Worm (Caenorhabditis elegans) whole organism, L4 larva: ENCODE results near the gene Y38E10A.22.

Experiments
- F37D6.2 ChIP-seq: sonication (generic microtip); optimal IDR thresholded peaks from 2 replicates; lab custom pipeline; 2016; ENCODE audit warnings: mild to moderate bottlenecking, missing genetic modification characterization, missing compliant biosample characterization
- F49E8.2 ChIP-seq: sonication (generic microtip); optimal IDR thresholded peaks from 2 replicates; lab custom pipeline; 2016; ENCODE audit warnings: missing compliant biosample characterization, mild to moderate bottlenecking, missing genetic modification characterization, borderline replicate concordance
- T20F7.1 ChIP-seq: fragments of 200-800 bp; sonication (Bioruptor generic); optimal IDR thresholded peaks from 2 replicates; lab custom pipeline; 2018; ENCODE audit warnings: mild to moderate bottlenecking, missing genetic modification characterization, missing compliant biosample characterization
- Y5F2A.4 ChIP-seq: fragments of 200-800 bp; sonication (Bioruptor generic); optimal IDR thresholded peaks from 2 replicates; lab custom pipeline; 2018; ENCODE audit warnings: mild to moderate bottlenecking, missing genetic modification characterization, missing compliant biosample characterization
- Y75B8A.6 ChIP-seq: fragments of 200-800 bp; sonication (Bioruptor generic); IDR thresholded peaks from 2 replicates; pipeline ENCODE4 v1.3.6; 2022; ENCODE audit warnings: missing genetic modification reagents, missing genetic modification characterization, missing compliant biosample characterization
- ZK337.2 ChIP-seq: fragments of 200-800 bp; sonication (Bioruptor generic); IDR thresholded peaks from 2 replicates; pipeline ENCODE4 v1.3.6; 2022; ENCODE audit warnings: missing genetic modification reagents, missing genetic modification characterization, missing compliant biosample characterization
- ceh-20 ChIP-seq: fragments of 200-800 bp; sonication (Bioruptor generic); IDR thresholded peaks from 2 replicates; pipeline ENCODE4 v1.3.6; 2022; ENCODE audit warnings: missing genetic modification reagents, missing genetic modification characterization, missing compliant biosample characterization
- ceh-28 ChIP-seq: fragments of 150-350 bp; optimal IDR thresholded peaks from 2 replicates; lab custom pipeline; 2014; ENCODE audit warnings: missing biosample characterization, missing genetic modification reagents, missing genetic modification characterization
- ceh-62 ChIP-seq: sonication (generic microtip); optimal IDR thresholded peaks from 2 replicates; lab custom pipeline; 2017; ENCODE audit warnings: missing biosample characterization, missing genetic modification characterization
- ces-1 ChIP-seq: fragments of 150-350 bp; sonication (generic microtip); optimal IDR thresholded peaks from 4 replicates; lab custom pipeline; 2014; ENCODE audit warnings: missing biosample characterization, missing genetic modification reagents, missing genetic modification characterization
- daf-16 ChIP-seq, 3 experiments: sonication (generic microtip); optimal IDR thresholded peaks; 2 replicates each; lab custom pipeline; 2016 to 2017; ENCODE audit warnings: missing genetic modification characterization in 3 of 3, missing genetic modification reagents in 3 of 3, mild to moderate bottlenecking in 2 of 3, missing compliant biosample characterization in 2 of 3, missing biosample characterization in 1 of 3, moderate library complexity in 1 of 3
- daf-19 ChIP-seq: fragments of 200-800 bp; sonication (Bioruptor generic); conservative IDR thresholded peaks from 2 replicates; pipeline ENCODE4 v1.3.6; 2022; ENCODE audit warnings: missing genetic modification characterization, missing compliant biosample characterization
- daf-8 ChIP-seq: fragments of 200-800 bp; sonication (Bioruptor generic); IDR thresholded peaks from 2 replicates; pipeline ENCODE4 v1.3.6; 2022; ENCODE audit warnings: missing genetic modification characterization, missing compliant biosample characterization
- dmd-9 ChIP-seq: fragments of 200-800 bp; sonication (Bioruptor generic); IDR thresholded peaks from 2 replicates; pipeline ENCODE4 v1.3.6; 2022; ENCODE audit warnings: missing genetic modification reagents, missing genetic modification characterization, missing compliant biosample characterization
- egl-43 ChIP-seq: fragments of 200-800 bp; sonication (Bioruptor generic); IDR thresholded peaks from 2 replicates; pipeline ENCODE4 v1.3.6; 2022; ENCODE audit warnings: missing genetic modification reagents, missing genetic modification characterization, missing compliant biosample characterization
- fkh-10 ChIP-seq: fragments of 150-350 bp; optimal IDR thresholded peaks from 2 replicates; lab custom pipeline; 2014; ENCODE audit warnings: missing biosample characterization, missing genetic modification reagents, missing genetic modification characterization
- hif-1 ChIP-seq, 2 experiments: sonication (generic microtip); optimal IDR thresholded peaks; 2 replicates each; lab custom pipeline; 2016 to 2017; ENCODE audit warnings: missing compliant biosample characterization in 2 of 2, missing genetic modification characterization in 2 of 2, missing genetic modification reagents in 2 of 2, missing genotype in 2 of 2, mild to moderate bottlenecking in 1 of 2
- hlh-11 ChIP-seq: fragments of 200-800 bp; sonication (Bioruptor generic); optimal IDR thresholded peaks from 2 replicates; lab custom pipeline; 2018; ENCODE audit warnings: mild to moderate bottlenecking, missing genetic modification characterization, missing compliant biosample characterization
- hlh-30 ChIP-seq: sonication (generic microtip); optimal IDR thresholded peaks from 2 replicates; lab custom pipeline; 2017; ENCODE audit warnings: antibody characterized with exemption, mild to moderate bottlenecking, missing genetic modification characterization, missing compliant biosample characterization; ENCODE audit not compliant: insufficient read depth
- hmg-1.1 ChIP-seq: fragments of 200-800 bp; sonication (Bioruptor generic); IDR thresholded peaks from 2 replicates; pipeline ENCODE4 v1.3.6; 2022; ENCODE audit warnings: missing genetic modification reagents, missing genetic modification characterization, missing compliant biosample characterization
- lin-15B ChIP-seq: fragments of 150-350 bp; sonication (generic microtip); optimal IDR thresholded peaks from 3 replicates; lab custom pipeline; 2014; ENCODE audit warnings: missing biosample characterization, missing genetic modification characterization
- lin-39 ChIP-seq: fragments of 150-350 bp; optimal IDR thresholded peaks from 2 replicates; lab custom pipeline; 2014; ENCODE audit warnings: missing biosample characterization, missing genetic modification reagents, missing genetic modification characterization
- mdt-29 ChIP-seq: fragments of 200-800 bp; sonication (Bioruptor generic); IDR thresholded peaks from 2 replicates; pipeline ENCODE4 v1.3.6; 2022; ENCODE audit warnings: missing genetic modification reagents, missing genetic modification characterization, missing compliant biosample characterization
- mxl-2 ChIP-seq: fragments of 200-800 bp; sonication (Bioruptor generic); conservative IDR thresholded peaks from 2 replicates; pipeline ENCODE4 v1.3.6; 2022; ENCODE audit warnings: missing genetic modification reagents, missing genetic modification characterization, missing compliant biosample characterization
- nhr-102 ChIP-seq: sonication (generic microtip); optimal IDR thresholded peaks from 2 replicates; lab custom pipeline; 2016; ENCODE audit warnings: mild to moderate bottlenecking, missing genetic modification characterization, moderate library complexity, missing compliant biosample characterization
- nhr-11 ChIP-seq: fragments of 150-350 bp; optimal IDR thresholded peaks from 2 replicates; lab custom pipeline; 2014; ENCODE audit warnings: missing biosample characterization, missing genetic modification characterization
- nhr-25 ChIP-seq: sonication (generic microtip); optimal IDR thresholded peaks from 2 replicates; lab custom pipeline; 2017; ENCODE audit warnings: missing genetic modification characterization, mild to moderate bottlenecking, missing compliant biosample characterization, antibody characterized with exemption, moderate library complexity, borderline replicate concordance; ENCODE audit not compliant: insufficient read depth
- nhr-42 ChIP-seq: fragments of 200-800 bp; sonication (Bioruptor generic); IDR thresholded peaks from 2 replicates; pipeline ENCODE4 v1.3.6; 2022; ENCODE audit warnings: missing genetic modification characterization, missing compliant biosample characterization
- nhr-48 ChIP-seq: sonication (generic microtip); optimal IDR thresholded peaks from 2 replicates; lab custom pipeline; 2016; ENCODE audit warnings: mild to moderate bottlenecking, missing genetic modification characterization, missing compliant biosample characterization
- pha-4 ChIP-seq, 2 experiments: fragments of 150-350 bp in 1 of 2; fragments of 200-800 bp in 1 of 2; sonication (Bioruptor generic) in 1 of 2; IDR thresholded peaks in 1 of 2; optimal IDR thresholded peaks in 1 of 2; 2 replicates each; pipeline versions ENCODE4 v1.3.6 to Lab custom; 2014 to 2022; ENCODE audit warnings: missing genetic modification characterization in 2 of 2, missing genetic modification reagents in 2 of 2, missing biosample characterization in 1 of 2, missing compliant biosample characterization in 1 of 2
- php-3 ChIP-seq: fragments of 200-800 bp; sonication (Bioruptor generic); IDR thresholded peaks from 2 replicates; pipeline ENCODE4 v1.3.6; 2022; ENCODE audit warnings: missing genetic modification reagents, missing genetic modification characterization, missing compliant biosample characterization
- rbr-2 ChIP-seq: sonication (generic microtip); optimal IDR thresholded peaks from 2 replicates; lab custom pipeline; 2016; ENCODE audit warnings: missing genotype, missing genetic modification characterization, missing compliant biosample characterization
- saeg-2 ChIP-seq: fragments of 200-800 bp; sonication (Bioruptor generic); IDR thresholded peaks from 2 replicates; pipeline ENCODE4 v1.3.6; 2022; ENCODE audit warnings: missing genetic modification reagents, missing genetic modification characterization, missing compliant biosample characterization
- set-16 ChIP-seq: fragments of 200-800 bp; sonication (Bioruptor generic); IDR thresholded peaks from 2 replicates; pipeline ENCODE4 v1.3.6; 2022; ENCODE audit warnings: missing genetic modification reagents, missing genetic modification characterization, missing compliant biosample characterization
- snpc-1.2 ChIP-seq: fragments of 200-800 bp; sonication (Bioruptor generic); IDR thresholded peaks from 2 replicates; pipeline ENCODE4 v1.3.6; 2022; ENCODE audit warnings: missing genetic modification reagents, missing genetic modification characterization, missing compliant biosample characterization
- tra-1 ChIP-seq: fragments of 200-800 bp; sonication (Bioruptor generic); IDR thresholded peaks from 2 replicates; pipeline ENCODE4 v1.3.6; 2022; ENCODE audit warnings: missing genetic modification reagents, missing genetic modification characterization, missing compliant biosample characterization
- unc-39 ChIP-seq: sonication (generic microtip); optimal IDR thresholded peaks from 2 replicates; lab custom pipeline; 2017; ENCODE audit warnings: missing biosample characterization, missing genetic modification characterization
- unc-62 ChIP-seq, 3 experiments: fragments of 150-350 bp in 1 of 3; sonication (generic microtip); optimal IDR thresholded peaks in 2 of 3; peaks in 1 of 3; 1 replicate in 1 of 3; 2 replicates in 2 of 3; lab custom pipeline; 2014 to 2017; ENCODE audit warnings: missing biosample characterization in 3 of 3, missing genetic modification characterization in 3 of 3, missing genetic modification reagents in 3 of 3, missing genotype in 1 of 3
- zfp-2 ChIP-seq: sonication (generic microtip); optimal IDR thresholded peaks from 2 replicates; lab custom pipeline; 2016; ENCODE audit warnings: mild to moderate bottlenecking, missing genetic modification characterization, missing compliant biosample characterization
- ztf-11 ChIP-seq: fragments of 150-350 bp; optimal IDR thresholded peaks from 2 replicates; lab custom pipeline; 2014; ENCODE audit warnings: missing biosample characterization, missing genetic modification characterization

Gene Y38E10A.22

ce11 chrII:12659676-12660371 lies 17.8 kb downstream of the Y38E10A.22 start (continued):
- TF ChIP-seq ceh-62 (tag; lab: Kevin White, UChicago) (no peak), ztf-11 (tag; lab: Kevin White, UChicago) (no peak), nhr-48 (tag; lab: Kevin White, UChicago) (no peak), egl-43 (no peak), Y75B8A.6 (no peak), ceh-28 (no peak), set-16 (peak; percentile 15; the same call in 1 of the 2 replicates), hlh-11 (peak; percentile 61)

DNA sequence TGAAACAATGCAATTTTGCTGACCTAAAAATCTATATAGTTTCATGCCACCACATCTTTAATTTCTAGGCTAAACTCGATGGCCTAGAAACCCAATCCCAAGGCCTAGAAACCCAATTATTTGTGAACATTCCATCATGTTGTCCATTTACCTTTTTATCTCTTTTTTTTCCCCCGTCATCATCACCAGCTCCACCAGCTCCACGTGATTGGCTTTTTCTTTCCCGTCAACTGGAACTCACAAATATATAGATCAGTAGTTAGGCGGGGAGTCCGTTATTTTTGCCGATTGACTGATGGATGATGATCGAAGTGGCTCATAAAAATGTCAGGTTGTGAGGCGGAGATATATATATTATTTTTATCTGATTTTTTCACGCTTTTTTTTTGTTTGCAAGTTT lies 19.2 kb downstream of the Y38E10A.22 start:
- TF ChIP-seq Y5F2A.4 (GFP tag; lab: Kevin White, UChicago) (no peak), hlh-30 (tag; lab: Kevin White, UChicago) (peak; percentile 1), lin-15B (tag; lab: Kevin White, UChicago) (no peak), nhr-11 (peak; percentile 38), daf-16 (GFP tag; optimal IDR thresholded peaks at IDR 0.05; lab: Kevin White, UChicago) (peak in 1 of 2 experiments; percentile 67), daf-16 (tag; optimal IDR thresholded peaks at IDR 0.05; lab: Kevin White, UChicago) (no peak), ceh-20 (no peak), ces-1 (GFP tag; lab: Kevin White, UChicago) (no peak), nhr-25 (tag; lab: Kevin White, UChicago) (no peak), unc-39 (no peak), snpc-1.2 (no peak), mxl-2 (GFP tag; lab: Robert Waterston, UW) (no peak), daf-19 (GFP tag; lab: Robert Waterston, UW) (no peak), tra-1 (GFP tag; lab: Robert Waterston, UW) (no peak), nhr-42 (GFP tag; lab: Robert Waterston, UW) (no peak), php-3 (GFP tag; lab: Robert Waterston, UW) (no peak), ZK337.2 (GFP tag; lab: Robert Waterston, UW) (no peak), hmg-1.1 (GFP tag; lab: Robert Waterston, UW) (no peak), T20F7.1 (no peak), ceh-62 (tag; lab: Kevin White, UChicago) (no peak), dmd-9 (GFP tag; lab: Robert Waterston, UW) (no peak), zfp-2 (no peak), daf-8 (GFP tag; lab: Robert Waterston, UW) (no peak), egl-43 (no peak), fkh-10 (GFP tag; lab: Kevin White, UChicago) (no peak), mdt-29 (GFP tag; lab: Robert Waterston, UW) (no peak), saeg-2 (GFP tag; lab: Robert Waterston, UW) (no peak), pha-4 (GFP tag; IDR thresholded peaks at IDR 0.05; lab: Robert Waterston, UW) (no peak), pha-4 (tag; optimal IDR thresholded peaks at IDR 0.05; lab: Kevin White, UChicago) (no peak), F37D6.2 (tag; lab: Kevin White, UChicago) (no peak), hif-1 (tag; optimal IDR thresholded peaks at IDR 0.05; lab: Kevin White, UChicago) (no peak), nhr-48 (tag; lab: Kevin White, UChicago) (no peak), lin-39 (no peak), rbr-2 (tag; lab: Kevin White, UChicago) (no peak), hlh-11 (peak; percentile 9), F49E8.2 (no peak), unc-62 (GFP tag; optimal IDR thresholded peaks at IDR 0.05 in 1 of 2; lab: Kevin White, UChicago) (no peak), unc-62 (tag; optimal IDR thresholded peaks at IDR 0.05; lab: Kevin White, UChicago) (no peak), nhr-102 (tag; lab: Kevin White, UChicago) (no peak)
